Worm (Caenorhabditis elegans): ENCODE results near the gene Y38E10A.34.

Gene Y38E10A.34

DNA sequence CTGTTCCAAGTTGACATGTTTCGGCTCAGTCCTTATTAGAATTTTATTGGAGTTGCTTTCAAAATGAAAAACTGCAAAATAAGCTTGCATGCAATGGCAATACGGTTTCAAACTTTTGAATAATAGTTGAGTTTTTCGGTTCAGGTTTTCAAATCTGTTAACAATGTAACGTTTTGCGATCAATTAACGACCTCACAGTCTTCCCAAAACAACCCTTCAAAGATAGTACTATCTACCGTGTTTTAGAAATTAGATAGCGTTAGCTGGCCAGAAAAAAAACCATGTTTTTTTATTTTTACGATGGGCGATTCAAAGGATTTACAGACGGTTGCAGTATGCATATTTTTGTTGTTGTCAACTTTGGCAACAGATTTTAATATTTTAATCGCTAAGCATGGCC lies at the start of gene Y38E10A.34:
TSS of gene Y38E10A.34 (plus strand) at position 301 of the 400 bp plus-strand sequence.
- TF ChIP-seq fos-1 (tag; optimal IDR thresholded peaks at IDR 0.05) (no peak), ZK546.5 (tag; optimal IDR thresholded peaks at IDR 0.05) (no peak), elt-2 (tag; optimal IDR thresholded peaks at IDR 0.05) (no peak), nfya-1 (tag; optimal IDR thresholded peaks at IDR 0.05; ENCODE audit: insufficient read depth) (no peak)

DNA sequence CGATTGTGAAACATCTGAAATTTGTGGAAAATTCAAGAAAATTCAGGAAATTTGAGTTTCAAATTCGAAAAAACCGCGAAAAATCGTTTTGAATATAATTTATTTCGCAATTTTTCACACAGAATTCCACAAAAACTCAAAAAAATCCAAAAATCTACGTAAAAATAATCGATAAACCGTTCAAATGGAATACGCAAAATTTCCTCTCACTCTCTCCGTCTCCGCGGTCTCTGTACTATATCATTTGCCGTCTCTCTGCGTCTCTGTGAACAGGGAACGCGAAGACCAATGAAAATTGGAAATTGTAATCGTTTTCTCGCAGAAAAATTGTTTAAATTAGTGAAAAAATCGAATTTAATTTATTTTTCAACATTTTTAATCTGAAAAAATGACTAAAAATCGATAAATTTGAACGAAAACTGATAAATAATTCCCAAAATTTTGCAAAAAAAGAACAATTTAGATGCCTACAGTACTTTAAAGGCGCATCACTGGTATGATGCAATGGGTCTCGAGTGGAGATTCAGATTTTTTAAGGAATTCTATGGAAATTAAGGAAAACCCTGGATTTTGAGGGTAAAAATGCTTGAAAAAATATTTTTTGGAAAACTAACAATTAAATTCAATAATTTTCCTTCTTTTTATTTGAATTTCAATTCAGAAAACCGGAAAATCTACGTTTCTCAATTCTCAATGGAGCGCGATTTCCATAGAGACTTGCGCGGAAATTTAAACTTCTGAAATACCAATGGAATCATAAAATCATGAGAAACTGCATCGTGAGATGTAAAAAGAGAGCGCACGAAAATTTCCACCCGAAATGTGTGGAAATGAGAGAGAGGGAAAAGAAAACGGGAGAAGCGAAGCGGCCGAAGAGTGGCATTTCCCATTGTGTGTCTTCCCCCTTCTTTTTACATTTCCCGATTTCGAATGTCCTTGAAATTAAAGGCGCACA lies 27.0 kb upstream of the Y38E10A.34 start, which contains the start of the genes ceh-100 and lips-15:
TSS of gene ceh-100 (minus strand) at position 14 of the 955 bp plus-strand sequence.
TSS of gene lips-15 (plus strand) at position 720 of the 955 bp plus-strand sequence.
- TF ChIP-seq nhr-77 (tag; optimal IDR thresholded peaks at IDR 0.05) (no peak), nhr-23 (tag; optimal IDR thresholded peaks at IDR 0.05) (peak; percentile 0), elt-2 (tag; optimal IDR thresholded peaks at IDR 0.05) (peak; percentile 5), ceh-82 (tag; optimal IDR thresholded peaks at IDR 0.05) (no peak), hmg-11 (tag; optimal IDR thresholded peaks at IDR 0.05) (peak; percentile 43), egl-5 (tag; optimal IDR thresholded peaks at IDR 0.05) (peak; percentile 37), lin-15B (tag; optimal IDR thresholded peaks at IDR 0.05) (peak; percentile 81), nfya-1 (tag; optimal IDR thresholded peaks at IDR 0.05; ENCODE audit: insufficient read depth) (peak; percentile 46), nhr-25 (tag; optimal IDR thresholded peaks at IDR 0.05) (peak; percentile 56), ceh-28 (tag; optimal IDR thresholded peaks at IDR 0.05) (peak; percentile 78), pha-4 (tag; optimal IDR thresholded peaks at IDR 0.05) (peak; percentile 23)

ce11 chrII:12606108-12606507 lies 24.9 kb upstream of the Y38E10A.34 start:
- TF ChIP-seq nhr-237 (tag; optimal IDR thresholded peaks at IDR 0.05) = no peak
- TF ChIP-seq tbx-2 (tag; optimal IDR thresholded peaks at IDR 0.05) = no peak
- no peak for TF ChIP-seq elt-3 (tag; optimal IDR thresholded peaks at IDR 0.05)
- TF ChIP-seq nhr-23 (tag; optimal IDR thresholded peaks at IDR 0.05) = no peak
- no peak for TF ChIP-seq aly-2 (tag; optimal IDR thresholded peaks at IDR 0.05)

- TF ChIP-seq ceh-16 (tag; optimal IDR thresholded peaks at IDR 0.05) = no peak
- no peak for TF ChIP-seq ceh-82 (tag; optimal IDR thresholded peaks at IDR 0.05)
- no peak for TF ChIP-seq elt-1 (tag; optimal IDR thresholded peaks at IDR 0.05)
- no peak for TF ChIP-seq eor-1 (tag; optimal IDR thresholded peaks at IDR 0.05)
- TF ChIP-seq nhr-23 (tag; optimal IDR thresholded peaks at IDR 0.05) = no peak
- no peak for TF ChIP-seq jun-1 (tag; optimal IDR thresholded peaks at IDR 0.05)
- TF ChIP-seq lin-39 (tag; optimal IDR thresholded peaks at IDR 0.05) = no peak
- TF ChIP-seq nhr-11 (tag; optimal IDR thresholded peaks at IDR 0.05) = no peak
Measured at ce11 chrII:12606900-12607299, 24.1 kb upstream of the Y38E10A.34 start, which contains the start of gene Y38E10A.8. Y38E10A.8 (plus strand) TSS chrII:12607200.

ce11 chrII:12608653-12609052 lies 22.3 kb upstream of the Y38E10A.34 start, which contains the start of gene Y38E10A.9:
Y38E10A.9 (plus strand) TSS chrII:12608953.
- TF ChIP-seq nhr-28 (tag; optimal IDR thresholded peaks at IDR 0.05) (no peak), mdl-1 (tag; optimal IDR thresholded peaks at IDR 0.05) (no peak), nhr-77 (tag; optimal IDR thresholded peaks at IDR 0.05) (no peak), nhr-237 (tag; optimal IDR thresholded peaks at IDR 0.05) (no peak), hmg-11 (tag; optimal IDR thresholded peaks at IDR 0.05) (no peak), jun-1 (tag; optimal IDR thresholded peaks at IDR 0.05) (no peak), nhr-25 (tag; optimal IDR thresholded peaks at IDR 0.05) (no peak), fkh-2 (tag; optimal IDR thresholded peaks at IDR 0.05) (no peak), daf-12 (tag; optimal IDR thresholded peaks at IDR 0.05) (no peak), ceh-16 (tag; optimal IDR thresholded peaks at IDR 0.05) (no peak), ama-1 (optimal IDR thresholded peaks at IDR 0.05) (no peak), ceh-28 (tag; optimal IDR thresholded peaks at IDR 0.05) (no peak), nhr-67 (tag; optimal IDR thresholded peaks at IDR 0.05) (no peak), lsy-12 (tag; optimal IDR thresholded peaks at IDR 0.05) (no peak), lin-39 (tag; optimal IDR thresholded peaks at IDR 0.05) (no peak), snpc-4 (tag; optimal IDR thresholded peaks at IDR 0.05) (no peak)
